Fruit fly (Drosophila melanogaster) whole organism, larva: ENCODE measurements around the gene CG32413.
A peak's percentile ranks its signal among the peaks of the same experiment; 100 is the strongest.

ENCODE experiments used
- noc ChIP-seq: fragments of 200-800 bp; sonication (Bioruptor generic); optimal IDR thresholded peaks from 3 replicates; lab custom pipeline; 2019; ENCODE audit warnings: missing biosample characterization, mild to moderate bottlenecking, missing genetic modification characterization, moderate library complexity

CG32413 gene

DNA sequence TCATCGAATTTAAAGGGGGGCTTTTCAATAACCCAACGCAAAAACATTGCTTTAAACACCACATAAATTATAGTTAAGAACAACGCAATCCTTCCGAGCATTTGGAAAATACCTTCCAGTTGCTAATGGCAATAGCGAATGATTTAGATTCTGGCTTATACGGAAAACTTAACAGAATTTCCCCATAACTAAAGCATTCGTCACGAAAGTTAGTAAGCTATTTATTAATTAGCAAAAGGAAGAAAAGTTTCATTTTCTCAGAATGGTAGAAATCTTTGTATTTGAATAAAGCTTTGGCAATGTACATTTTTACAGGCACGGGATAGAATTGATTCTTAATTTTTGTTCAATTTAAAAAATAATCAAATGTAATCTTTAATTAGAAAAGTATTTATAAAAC lies at the start of gene CG32413:
Gene CG32413 (minus strand): TSS at position 101 of the 400 bp plus-strand sequence.
- TF ChIP-seq noc, result no peak

dm6 chr3L:5952537-5952936 lies 48.7 kb upstream of the CG32413 start:
- TF ChIP-seq noc, result no peak

DNA sequence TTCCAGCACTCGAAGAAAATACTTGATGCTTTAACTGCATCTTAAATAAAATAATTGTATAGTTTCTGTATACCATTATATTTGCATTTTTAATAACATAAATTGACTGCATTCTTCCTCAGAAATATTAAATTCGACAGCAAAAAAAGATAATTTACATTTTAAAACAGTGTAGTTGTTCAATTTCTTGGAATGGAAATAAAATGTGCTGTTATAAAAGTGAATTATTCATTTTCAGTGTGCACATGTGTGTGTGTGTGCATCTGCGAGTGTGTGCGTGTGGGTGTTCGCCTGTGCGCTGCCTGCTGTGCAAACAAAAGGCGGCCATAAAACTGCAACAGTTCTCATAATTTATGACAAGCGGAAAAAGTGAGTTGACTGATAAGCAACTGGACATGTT lies 48.3 kb upstream of the CG32413 start:
- TF ChIP-seq noc, result no peak

DNA sequence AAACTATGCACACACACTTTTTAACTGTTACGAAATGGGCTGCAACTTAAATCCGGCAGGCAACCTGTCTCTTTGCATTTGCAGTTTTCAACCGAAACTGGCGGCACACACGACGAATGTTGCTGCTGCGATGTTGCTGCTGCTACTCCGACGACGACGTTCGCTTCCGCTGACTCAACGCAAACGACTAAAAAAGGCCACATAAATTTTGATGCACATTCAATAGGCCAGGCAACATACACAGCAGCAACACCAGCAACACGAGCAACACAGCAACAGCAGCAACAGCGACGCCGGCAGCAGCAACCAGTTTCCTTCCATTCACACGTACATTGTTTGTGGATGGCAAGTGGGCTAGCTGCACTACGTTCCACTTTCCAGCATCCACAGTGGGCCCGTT lies 46.6 kb upstream of the CG32413 start, which contains the start of gene Egfrap:
Gene Egfrap (minus strand): TSS at position 192 of the 400 bp plus-strand sequence.
- no peak for TF ChIP-seq noc

DNA sequence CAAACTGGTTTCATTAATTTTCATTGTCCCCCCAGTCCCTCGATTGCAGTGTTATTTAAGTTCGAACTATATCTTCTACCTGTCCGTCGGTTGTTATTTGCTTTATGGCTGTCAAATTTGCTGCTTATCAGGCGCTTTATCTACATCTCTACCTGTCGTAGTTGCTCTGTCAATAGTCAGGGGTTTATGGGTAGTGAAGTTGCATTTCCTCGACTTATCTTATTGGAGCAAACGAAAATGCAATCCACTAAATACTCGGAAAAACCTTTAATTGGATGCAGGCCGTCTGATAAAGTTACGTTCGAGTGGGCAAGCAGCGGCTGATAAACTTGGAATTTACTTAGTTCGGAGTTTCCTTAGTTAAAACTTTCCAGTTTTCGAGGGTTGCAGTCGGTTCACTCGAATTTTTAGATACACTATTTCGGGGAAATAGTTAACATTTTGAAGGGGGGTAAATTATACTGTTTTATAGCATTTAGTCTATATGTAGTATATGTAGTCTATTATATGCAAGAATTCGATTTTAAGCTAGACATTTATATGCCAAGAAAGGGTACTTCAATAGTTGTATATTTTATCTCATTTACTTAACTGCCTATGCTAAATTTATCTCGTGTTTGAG lies 43.4 kb upstream of the CG32413 start:
- no peak for TF ChIP-seq noc

DNA sequence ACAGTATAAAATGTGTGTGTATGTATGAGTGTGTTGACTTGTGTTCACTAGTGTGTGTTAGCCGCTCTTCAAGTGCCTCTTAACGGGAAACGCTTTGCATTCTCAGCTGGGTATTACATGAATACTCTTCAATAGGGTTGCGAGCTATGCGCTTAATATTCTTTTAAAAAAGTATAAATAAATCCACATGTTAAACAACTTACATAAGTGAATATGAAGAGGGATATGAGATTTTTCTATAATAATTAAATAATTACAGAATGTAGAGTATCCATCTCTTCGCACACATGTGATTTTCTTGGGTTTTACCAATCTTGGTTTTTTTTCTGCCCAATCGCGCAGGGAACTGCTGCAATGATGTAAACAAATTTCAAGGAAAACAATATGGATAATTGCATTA lies 41.7 kb upstream of the CG32413 start:
- TF ChIP-seq noc, result no peak

DNA sequence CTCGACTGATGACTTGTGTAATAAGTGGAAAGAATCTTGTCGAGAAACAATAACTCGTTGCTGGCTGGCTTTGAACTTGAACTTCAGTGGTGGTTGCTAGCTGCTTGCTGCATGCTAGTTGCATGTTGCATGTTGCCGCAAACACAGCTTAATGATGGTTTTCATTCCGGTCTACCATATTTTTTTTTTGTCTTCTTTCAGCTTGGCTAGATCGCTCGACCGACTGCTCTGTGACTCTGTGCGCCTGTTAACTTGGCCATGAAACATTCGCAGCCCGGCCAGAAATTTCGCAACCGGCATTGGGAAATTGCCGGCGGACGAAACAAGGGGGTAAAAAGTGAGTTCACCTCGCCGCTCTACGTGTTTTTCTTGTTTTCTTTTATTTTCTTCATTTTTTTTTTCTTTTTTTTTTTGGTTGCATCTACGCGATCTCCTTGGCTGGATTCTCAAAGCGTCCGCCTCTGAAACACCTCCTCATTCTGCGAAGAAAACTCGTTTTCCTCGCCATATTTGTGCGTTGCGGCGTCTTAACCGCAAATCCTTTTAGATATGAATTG lies 39.6 kb upstream of the CG32413 start:
- no peak for TF ChIP-seq noc

DNA sequence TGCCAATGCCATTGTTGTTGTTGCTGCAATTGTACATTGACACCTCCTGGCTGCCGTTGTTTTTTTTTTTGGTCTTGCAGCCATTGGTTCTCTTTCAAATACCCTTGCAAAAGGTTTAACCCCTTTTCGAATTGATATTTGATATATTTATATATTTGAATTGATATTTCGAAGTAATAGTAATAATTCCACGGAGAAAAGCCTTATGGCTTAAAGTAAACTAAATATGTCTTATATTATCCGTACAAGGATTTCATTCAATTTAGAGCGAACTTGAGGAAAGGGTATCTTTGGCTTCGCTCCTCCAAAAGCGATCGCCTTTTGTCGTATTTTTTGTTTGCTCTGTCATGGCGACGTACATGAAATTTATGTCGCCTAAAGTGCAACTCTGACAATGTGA lies 37.7 kb upstream of the CG32413 start:
- TF ChIP-seq noc, result no peak

- TF ChIP-seq noc, result no peak
Observed at dm6 chr3L:5941086-5941485, 37.2 kb upstream of the CG32413 start.

dm6 chr3L:5940431-5940830 lies 36.6 kb upstream of the CG32413 start:
- no peak for TF ChIP-seq noc

- TF ChIP-seq noc, result no peak
Observed at dm6 chr3L:5932363-5932914, 28.6 kb upstream of the CG32413 start, which contains the start of gene Rcc1. Gene Rcc1 (minus strand): TSS chr3L:5932773.

dm6 chr3L:5927536-5927935 lies 23.7 kb upstream of the CG32413 start:
- TF ChIP-seq noc, result no peak

DNA sequence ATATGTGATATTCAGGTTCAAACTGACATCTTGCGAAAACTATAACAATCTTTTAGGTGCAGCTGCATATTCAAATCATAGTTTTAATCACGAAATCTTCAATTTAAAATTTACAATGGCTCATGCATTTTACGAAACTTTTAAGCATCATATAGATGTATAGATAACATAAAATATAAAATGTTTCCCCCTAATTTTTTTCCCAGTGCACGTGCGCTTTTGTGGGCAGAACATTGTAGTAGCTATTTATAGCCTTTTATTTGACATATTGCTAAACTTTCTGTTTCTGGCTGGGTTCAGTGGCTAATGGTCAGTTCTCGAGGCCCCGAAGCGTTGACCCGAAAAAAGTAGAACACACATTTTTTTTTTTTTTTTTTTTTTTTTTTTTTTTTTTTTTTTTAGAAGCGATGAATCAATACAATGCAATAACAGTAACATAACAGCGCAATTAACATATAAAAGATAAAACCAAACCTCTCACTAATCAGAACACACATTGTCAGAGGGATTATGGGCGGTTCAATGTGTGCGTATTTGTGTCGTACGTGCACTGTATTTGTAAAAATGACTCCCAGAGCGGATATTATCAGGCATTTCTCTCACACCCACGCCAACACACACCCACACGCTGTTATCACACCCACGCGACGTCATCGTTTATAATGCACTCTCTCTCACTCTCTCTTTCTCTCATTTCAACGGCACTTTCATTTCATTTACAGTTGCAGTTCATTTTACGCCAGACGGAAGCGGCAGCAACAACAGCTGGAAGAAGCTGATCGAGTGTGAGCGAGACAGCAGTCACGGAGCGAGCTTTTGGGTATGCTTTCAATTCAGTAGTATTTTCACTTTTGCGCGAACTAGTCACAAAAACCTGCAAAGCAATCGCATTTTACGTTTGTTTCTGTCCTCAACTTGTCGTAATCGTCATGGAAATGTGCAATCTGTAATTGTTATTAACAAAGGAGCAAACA lies 22.4 kb upstream of the CG32413 start:
- no peak for TF ChIP-seq noc

DNA sequence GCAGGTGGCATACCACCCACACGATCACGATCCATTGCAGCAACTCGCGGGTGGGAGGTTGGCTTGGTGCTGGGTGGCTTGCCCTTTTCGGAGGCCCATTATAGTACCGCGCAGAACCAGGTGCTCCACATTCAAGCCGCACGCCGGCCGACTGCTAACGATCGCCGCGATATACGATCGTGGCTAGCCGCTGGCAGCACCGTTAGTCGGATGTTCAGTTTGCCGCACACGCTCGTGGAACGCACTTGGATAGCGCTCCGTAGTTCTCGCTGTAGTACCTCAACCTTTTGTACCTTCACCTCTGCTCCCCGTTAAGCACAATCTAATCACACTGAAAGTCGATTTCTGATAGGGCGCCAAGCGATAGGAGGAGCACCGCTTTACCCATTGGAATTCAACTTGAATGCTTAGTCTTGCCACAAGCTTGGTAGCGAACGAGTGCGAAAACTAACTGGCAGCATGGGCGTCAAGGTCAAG lies 19.8 kb upstream of the CG32413 start, which contains the start of gene CG33523:
Gene CG33523 (plus strand): TSS at position 217 of the 477 bp plus-strand sequence.
- TF ChIP-seq noc, result peak; percentile 12

DNA sequence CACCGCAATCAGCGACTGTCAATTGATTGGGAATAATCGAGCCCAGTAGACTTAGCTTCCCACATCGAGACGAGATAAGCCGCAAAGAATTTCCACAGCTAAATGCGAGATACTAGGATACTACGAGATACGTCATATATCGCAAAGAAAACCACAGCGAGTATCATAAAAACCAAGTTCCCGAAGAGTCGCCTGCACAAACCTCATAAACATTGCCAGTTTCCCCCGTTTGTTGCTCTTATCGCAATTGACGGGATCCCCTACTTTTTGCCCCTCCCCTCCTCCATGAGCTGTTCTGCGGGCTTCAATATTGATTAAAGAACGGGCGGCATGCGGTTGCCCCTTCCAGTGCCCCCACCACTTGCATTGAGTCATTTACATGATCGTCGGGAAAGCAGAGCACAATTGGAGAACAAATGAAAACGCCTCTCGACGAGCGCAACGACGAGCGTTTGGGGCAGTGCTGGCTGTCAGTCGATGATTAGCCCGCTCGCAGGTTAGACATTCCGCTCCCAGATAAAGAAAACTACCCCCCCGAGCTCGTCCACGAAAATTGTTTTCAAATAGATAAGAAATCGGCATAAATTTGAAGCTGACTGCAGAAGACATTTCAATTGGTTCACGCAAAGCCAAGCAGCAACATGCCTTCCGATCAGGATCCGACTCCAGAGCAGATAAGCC lies 18.3 kb upstream of the CG32413 start, which contains the start of gene CG32407:
Gene CG32407 (plus strand): TSS at position 51 of the 681 bp plus-strand sequence.
- peak; percentile 11 for TF ChIP-seq noc

DNA sequence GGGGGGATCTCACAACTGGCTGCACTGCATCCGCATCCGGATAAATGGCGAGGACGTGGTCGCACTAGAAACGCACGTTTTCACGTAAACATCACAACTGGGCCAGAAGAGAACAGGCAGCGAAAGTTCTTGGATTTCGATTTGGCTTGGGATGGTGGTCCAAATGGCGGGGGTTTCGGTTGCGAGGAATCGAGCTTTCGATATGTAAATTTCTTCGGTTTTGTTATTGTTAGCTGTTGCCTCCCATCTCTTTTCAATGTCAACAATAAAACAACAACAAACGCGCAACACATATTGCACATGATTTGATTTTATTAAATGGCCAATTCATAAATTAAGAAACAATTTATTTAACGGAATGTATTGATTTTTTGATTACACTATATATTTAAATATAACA lies 17.4 kb upstream of the CG32413 start, which contains the start of gene PXo:
Gene PXo (minus strand): TSS at position 101 of the 400 bp plus-strand sequence.
- no peak for TF ChIP-seq noc
